Worm (Caenorhabditis elegans) whole organism, early embryonic: ENCODE data around the gene osm-8.

Source experiments
- B0310.2 ChIP-seq: sonication (generic microtip); optimal IDR thresholded peaks from 2 replicates; lab custom pipeline; 2016; ENCODE audit warnings: mild to moderate bottlenecking, missing genetic modification characterization, missing compliant biosample characterization
- F13C5.2 ChIP-seq: sonication (generic microtip); optimal IDR thresholded peaks from 2 replicates; lab custom pipeline; 2017; ENCODE audit warnings: mild to moderate bottlenecking, missing genetic modification characterization, inconsistent platforms, missing compliant biosample characterization
- aly-1 ChIP-seq: sonication (generic microtip); optimal IDR thresholded peaks from 2 replicates; lab custom pipeline; 2016; ENCODE audit warnings: missing genetic modification characterization, missing compliant biosample characterization
- ama-1 ChIP-seq: fragments of 150-350 bp; optimal IDR thresholded peaks from 2 replicates; lab custom pipeline; 2014
- ceh-13 ChIP-seq: fragments of 200-800 bp; sonication (Bioruptor generic); optimal IDR thresholded peaks from 2 replicates; lab custom pipeline; 2018; ENCODE audit warnings: mild to moderate bottlenecking, missing genetic modification characterization, missing compliant biosample characterization
- ceh-36 ChIP-seq: sonication (generic microtip); optimal IDR thresholded peaks from 2 replicates; lab custom pipeline; 2016; ENCODE audit warnings: missing genetic modification characterization, inconsistent platforms, missing compliant biosample characterization
- ets-7 ChIP-seq: sonication (generic microtip); optimal IDR thresholded peaks from 2 replicates; lab custom pipeline; 2016; ENCODE audit warnings: missing genotype, missing genetic modification characterization, missing compliant biosample characterization
- flt-1 ChIP-seq: fragments of 200-800 bp; sonication (Bioruptor generic); IDR thresholded peaks from 2 replicates; pipeline ENCODE4 v1.3.6; 2022; ENCODE audit warnings: missing genetic modification characterization, missing compliant biosample characterization
- hmbx-1 ChIP-seq: sonication (generic microtip); optimal IDR thresholded peaks from 2 replicates; lab custom pipeline; 2016; ENCODE audit warnings: mild to moderate bottlenecking, missing genetic modification characterization, missing compliant biosample characterization
- hmg-4 ChIP-seq: fragments of 200-800 bp; sonication (Bioruptor generic); optimal IDR thresholded peaks from 2 replicates; lab custom pipeline; 2018; ENCODE audit warnings: mild to moderate bottlenecking, missing genetic modification characterization, missing compliant biosample characterization
- hnd-1 ChIP-seq: sonication (generic microtip); optimal IDR thresholded peaks from 2 replicates; lab custom pipeline; 2016; ENCODE audit warnings: missing genetic modification characterization, missing compliant biosample characterization
- pes-1 ChIP-seq: fragments of 200-800 bp; sonication (Bioruptor generic); IDR thresholded peaks from 2 replicates; pipeline ENCODE4 v1.3.6; 2022; ENCODE audit warnings: missing genetic modification reagents, missing genetic modification characterization, missing compliant biosample characterization
- scrt-1 ChIP-seq: fragments of 200-800 bp; sonication (Bioruptor generic); IDR thresholded peaks from 2 replicates; pipeline ENCODE4 v1.3.6; 2022; ENCODE audit warnings: missing genetic modification characterization, missing compliant biosample characterization
- sea-1 ChIP-seq: fragments of 200-800 bp; sonication (Bioruptor generic); conservative IDR thresholded peaks from 2 replicates; pipeline ENCODE4 v1.3.6; 2022; ENCODE audit warnings: missing genetic modification characterization, missing compliant biosample characterization
- tbx-11 ChIP-seq: fragments of 200-800 bp; sonication (Bioruptor generic); IDR thresholded peaks from 2 replicates; pipeline ENCODE4 v1.3.6; 2022; ENCODE audit warnings: missing genetic modification characterization, missing compliant biosample characterization
- tbx-37 ChIP-seq: fragments of 200-800 bp; sonication (Bioruptor generic); conservative IDR thresholded peaks from 2 replicates; pipeline ENCODE4 v1.3.6; 2022; ENCODE audit warnings: missing genetic modification reagents, missing genetic modification characterization, missing compliant biosample characterization
- tra-4 ChIP-seq: sonication (generic microtip); optimal IDR thresholded peaks from 2 replicates; lab custom pipeline; 2017; ENCODE audit warnings: missing genetic modification characterization, missing compliant biosample characterization

Gene osm-8

DNA sequence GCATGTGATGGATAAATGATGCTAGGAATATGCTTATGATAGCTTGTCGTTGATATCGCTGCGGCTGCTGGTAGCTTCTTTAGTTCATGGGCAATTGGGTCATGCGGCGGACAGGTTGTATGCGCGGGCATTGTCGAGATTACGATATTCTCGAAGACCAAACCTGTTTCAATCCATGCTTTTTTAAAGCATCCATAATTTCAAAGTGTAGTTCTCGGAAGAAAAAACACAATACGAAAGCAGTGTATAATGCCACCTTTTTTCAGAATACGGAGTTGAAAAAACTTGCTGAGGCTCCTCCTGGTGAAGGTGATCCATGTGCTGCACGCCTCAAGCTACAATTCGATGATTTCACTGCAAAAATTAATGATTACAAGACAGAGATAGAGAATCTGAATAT is at the start of gene osm-8:
osm-8 (minus strand) TSS at position 101 of the 400 bp plus-strand sequence.
- TF ChIP-seq hmbx-1 (tag; lab: Kevin White, UChicago): no peak
- TF ChIP-seq aly-1: no peak
- TF ChIP-seq F13C5.2: no peak
- TF ChIP-seq ets-7 (tag; lab: Kevin White, UChicago): no peak
- no peak for TF ChIP-seq scrt-1 (GFP tag; lab: Robert Waterston, UW)

DNA sequence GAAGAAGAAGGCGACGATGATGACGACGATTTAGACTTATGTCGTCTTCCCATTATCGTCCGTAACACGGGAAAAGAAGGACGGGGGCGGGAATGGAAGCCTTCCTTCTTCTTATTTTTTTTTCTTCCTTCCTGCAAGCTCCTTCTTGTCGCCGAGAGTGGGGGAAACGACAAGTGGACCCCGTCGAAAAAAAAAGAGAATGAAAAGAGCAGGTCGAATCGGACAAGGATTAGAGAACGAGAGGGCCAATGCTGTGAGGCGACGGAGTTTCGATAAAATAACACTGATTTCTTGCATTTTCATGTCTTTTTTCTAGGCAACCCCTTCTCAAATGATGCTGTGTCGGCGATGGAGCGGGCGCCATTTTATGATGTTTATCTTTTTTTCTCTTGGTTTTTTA is 46.0 kb upstream of the osm-8 start, which contains the start of gene pde-4:
pde-4 (minus strand) TSS at position 76 of the 400 bp plus-strand sequence.
- TF ChIP-seq ama-1 (lab: Kevin White, UChicago) (no peak), aly-1 (no peak), B0310.2 (tag; lab: Kevin White, UChicago) (no peak), hmg-4 (GFP tag; lab: Kevin White, UChicago) (no peak), hmbx-1 (tag; lab: Kevin White, UChicago) (no peak)

DNA sequence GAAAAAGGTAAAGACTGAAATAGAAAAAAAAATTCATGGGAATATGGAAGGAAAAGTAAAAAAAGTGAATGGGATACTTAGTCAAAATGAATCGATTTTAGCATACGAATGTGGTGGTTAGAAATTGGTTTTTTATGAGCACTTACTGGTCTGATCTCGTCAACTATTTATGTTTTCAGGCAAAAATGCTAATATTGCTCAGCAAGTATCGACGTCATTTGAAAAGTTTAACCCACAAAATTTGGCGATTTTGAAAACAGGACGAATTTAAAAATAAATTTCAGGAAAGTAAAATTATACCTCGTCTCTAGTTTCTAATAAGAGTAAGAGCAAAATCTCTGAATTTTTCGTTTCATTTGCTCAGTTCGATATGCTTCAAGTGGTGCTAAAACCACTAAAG is 38.0 kb upstream of the osm-8 start:
- TF ChIP-seq sea-1 (no peak), aly-1 (no peak), B0310.2 (tag; lab: Kevin White, UChicago) (no peak), pes-1 (no peak), ets-7 (tag; lab: Kevin White, UChicago) (no peak), flt-1 (GFP tag; lab: Robert Waterston, UW) (no peak), tbx-11 (GFP tag; lab: Robert Waterston, UW) (no peak)

DNA sequence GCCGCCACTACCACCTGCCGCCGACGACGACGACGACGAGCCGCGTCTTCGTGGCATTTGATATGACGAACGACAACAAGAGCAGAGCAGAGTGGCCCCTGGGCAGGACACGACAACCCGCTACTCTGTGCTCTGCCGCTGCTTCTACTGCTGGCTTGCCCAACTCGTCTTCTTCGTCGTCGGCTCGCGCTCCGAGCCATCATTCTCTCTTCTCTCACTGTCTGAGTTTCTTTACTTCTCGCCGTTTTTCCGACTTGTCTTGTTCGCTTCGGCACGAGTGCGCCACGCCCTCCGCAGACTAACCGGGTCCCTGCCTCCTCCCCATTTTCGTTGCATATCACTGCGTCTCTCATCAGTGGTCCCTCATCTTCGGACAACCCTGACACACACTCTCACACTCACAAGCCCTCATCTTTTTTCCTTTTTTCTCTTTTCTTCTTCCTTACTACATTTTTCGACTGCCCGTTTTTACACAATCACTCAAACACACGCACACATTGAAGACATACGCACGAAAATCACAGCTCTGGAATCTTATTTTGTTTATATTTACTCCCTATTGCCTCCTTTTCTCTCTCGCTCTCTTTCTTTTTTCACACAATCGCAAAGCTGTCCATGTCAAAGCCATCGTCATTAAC is 36.9 kb upstream of the osm-8 start:
- TF ChIP-seq ceh-36 (no peak), B0310.2 (tag; lab: Kevin White, UChicago) (no peak), F13C5.2 (no peak), hnd-1 (no peak), aly-1 (no peak), sea-1 (no peak), hmbx-1 (tag; lab: Kevin White, UChicago) (no peak), tbx-37 (GFP tag; lab: Robert Waterston, UW) (no peak), scrt-1 (GFP tag; lab: Robert Waterston, UW) (no peak), tbx-11 (GFP tag; lab: Robert Waterston, UW) (no peak), hmg-4 (GFP tag; lab: Kevin White, UChicago) (no peak), pes-1 (no peak), ceh-13 (no peak), tra-4 (tag; lab: Kevin White, UChicago) (no peak), ama-1 (lab: Kevin White, UChicago) (no peak), flt-1 (GFP tag; lab: Robert Waterston, UW) (no peak), ets-7 (tag; lab: Kevin White, UChicago) (no peak)

DNA sequence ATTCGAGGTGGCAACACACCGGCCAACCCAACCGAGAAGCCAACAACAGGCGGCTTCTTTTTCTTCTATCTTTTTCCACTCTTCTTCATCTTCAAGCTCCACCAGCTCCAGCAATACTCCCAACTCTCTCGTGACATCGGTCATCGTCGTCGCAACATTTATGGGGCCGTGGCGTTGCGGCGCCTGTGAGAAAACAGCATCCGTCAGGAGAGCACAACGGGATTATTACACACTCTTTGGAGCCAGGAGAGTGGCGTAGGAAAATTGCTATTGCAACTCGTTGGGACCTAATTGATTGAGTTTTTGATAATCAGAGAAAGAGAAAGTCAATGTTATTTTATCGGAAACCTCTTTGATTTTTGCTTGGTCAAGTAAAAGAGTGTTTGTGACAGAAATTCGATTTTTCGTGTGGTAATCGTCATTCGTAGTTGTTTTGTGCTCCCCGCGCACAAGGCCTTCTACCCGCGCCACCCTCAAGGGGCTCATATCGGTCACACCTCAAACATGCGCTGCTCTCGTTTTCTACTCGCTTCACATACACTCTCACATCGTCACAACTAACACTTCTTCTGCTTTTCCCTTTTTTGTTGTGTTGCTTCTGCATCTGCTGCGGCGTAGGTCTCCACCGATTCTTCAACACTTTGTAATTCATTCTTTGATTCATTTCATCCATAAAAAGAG is 35.1 kb upstream of the osm-8 start:
- TF ChIP-seq ama-1 (lab: Kevin White, UChicago) (no peak), hnd-1 (no peak)

DNA sequence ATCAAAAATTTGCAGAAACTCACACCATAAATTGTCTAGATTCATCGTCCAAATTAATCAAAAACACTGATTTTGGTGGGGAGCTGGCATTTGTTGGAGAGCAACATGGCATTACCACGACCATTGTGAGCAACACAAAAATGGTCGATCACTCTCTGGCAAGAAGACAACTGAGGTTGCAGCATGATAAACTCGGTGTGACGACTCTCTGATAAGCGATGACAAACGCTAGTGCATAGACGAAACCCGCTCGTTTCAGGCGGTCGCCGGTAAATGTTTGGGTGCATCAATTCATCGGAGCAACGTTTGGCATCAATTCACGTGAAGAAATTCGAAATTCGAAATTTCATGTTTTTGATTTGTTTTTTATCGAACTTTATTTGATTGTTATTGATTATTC is 33.8 kb upstream of the osm-8 start:
- TF ChIP-seq ets-7 (tag; lab: Kevin White, UChicago): no peak

DNA sequence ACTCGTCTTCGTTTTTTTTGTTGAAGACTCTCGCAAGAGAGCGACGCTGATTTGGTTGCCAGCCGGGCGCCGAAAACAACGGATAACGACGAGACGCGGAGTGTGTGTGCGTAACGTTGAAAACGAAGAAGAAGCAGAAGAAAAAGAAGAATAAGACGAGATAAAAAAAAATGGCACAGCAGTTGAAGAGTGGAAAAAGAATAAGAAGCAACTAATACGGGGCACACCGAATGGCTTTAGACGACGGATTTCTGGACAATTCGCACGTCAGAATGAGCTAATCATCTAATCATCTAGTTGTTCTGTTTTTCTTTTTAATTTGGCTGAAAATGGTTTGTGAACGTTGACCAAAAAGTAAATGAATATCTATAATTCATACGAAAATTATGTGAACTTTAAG is 31.7 kb upstream of the osm-8 start:
- TF ChIP-seq hnd-1 (no peak), sea-1 (no peak), ceh-13 (no peak)

DNA sequence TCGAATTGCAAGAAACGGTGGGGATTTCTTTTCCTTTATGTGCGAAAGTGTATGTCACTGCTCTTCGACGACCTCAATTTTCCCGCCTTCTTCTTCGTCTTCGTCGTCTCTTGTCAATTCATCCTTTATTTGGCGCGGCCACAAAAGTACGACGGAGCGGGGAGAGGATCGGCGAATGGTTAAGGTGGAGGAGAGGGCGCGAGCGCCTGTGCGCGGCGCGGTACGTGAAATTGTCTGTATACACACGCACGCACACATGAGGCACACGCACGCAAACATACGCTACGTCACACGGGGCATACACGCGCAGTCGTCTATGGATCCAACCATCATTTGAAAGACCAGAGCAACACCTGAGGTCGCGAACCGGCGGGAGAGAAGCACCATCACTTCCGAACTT is 30.1 kb upstream of the osm-8 start:
- TF ChIP-seq tbx-11 (GFP tag; lab: Robert Waterston, UW) (no peak), hmg-4 (GFP tag; lab: Kevin White, UChicago) (peak; percentile 14)

DNA sequence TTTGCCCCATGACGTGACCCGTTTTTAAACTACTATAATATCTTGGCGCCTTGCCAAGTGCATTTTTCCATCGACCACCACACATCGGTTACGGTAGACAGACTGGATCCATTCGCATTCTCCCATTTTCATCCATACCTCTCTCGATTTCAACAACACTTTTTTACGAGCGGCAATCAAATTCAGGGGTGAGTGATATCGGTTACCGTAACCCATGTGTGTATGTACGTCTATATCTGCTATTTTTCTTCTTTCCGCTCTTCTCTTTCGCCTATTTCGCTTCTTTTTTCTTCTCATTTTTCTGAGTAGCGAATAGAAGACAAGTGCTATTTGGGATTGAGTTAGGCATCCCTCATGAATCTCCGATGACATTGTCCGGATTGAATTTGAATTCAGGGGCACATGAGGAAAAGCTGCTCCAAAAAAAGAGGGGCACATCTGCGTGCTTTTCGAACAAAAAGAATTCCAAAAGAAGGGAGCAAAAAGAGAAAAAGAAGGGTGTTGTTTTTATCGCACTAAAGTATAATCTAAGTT is 26.5 kb upstream of the osm-8 start:
- TF ChIP-seq pes-1 (no peak), tbx-37 (GFP tag; lab: Robert Waterston, UW) (no peak), scrt-1 (GFP tag; lab: Robert Waterston, UW) (no peak), hmbx-1 (tag; lab: Kevin White, UChicago) (no peak), sea-1 (no peak)

DNA sequence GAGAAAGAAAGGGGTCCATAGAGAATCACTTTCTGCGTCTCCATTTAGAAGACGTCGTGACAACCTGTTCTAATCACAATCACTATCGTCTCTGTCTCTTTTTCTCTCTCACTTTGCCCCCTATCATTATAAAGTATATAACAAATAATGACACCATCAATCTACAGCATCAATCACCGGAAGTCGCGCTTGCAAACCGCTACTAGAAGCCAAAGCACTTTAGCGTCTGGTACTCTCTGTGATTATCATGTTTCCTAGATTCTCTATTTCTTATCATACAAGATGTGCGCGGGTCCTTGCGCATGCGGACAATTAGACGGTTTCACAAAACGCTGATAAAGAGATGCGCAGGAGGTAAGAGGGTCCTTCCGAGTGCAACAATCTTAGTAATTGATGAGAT is 26.0 kb upstream of the osm-8 start:
- TF ChIP-seq hmbx-1 (tag; lab: Kevin White, UChicago) (no peak), ets-7 (tag; lab: Kevin White, UChicago) (no peak), hmg-4 (GFP tag; lab: Kevin White, UChicago) (no peak)
